Fruit fly (Drosophila melanogaster) whole organism: ENCODE measurements around the gene Idgf1.

Experiments
- CG8478 ChIP-seq: fragments of >200 bp; optimal IDR thresholded peaks from 2 replicates; lab custom pipeline; 2018; ENCODE audit warnings: inconsistent platforms
- Dll ChIP-seq: fragments of >200 bp; optimal IDR thresholded peaks from 2 replicates; lab custom pipeline; 2017

dm6 chr2L:16445034-16445433, at the start of gene Idgf1:
- TF ChIP-seq Dll (lab: Kevin White, UChicago) (no peak), CG8478 (lab: Kevin White, UChicago) (no peak)
